Fruit fly (Drosophila melanogaster): ENCODE measurements around the gene porin.

porin gene

dm6 chr2L:10841619-10842018, 9.0 kb downstream of the porin start:
- no peak for TF ChIP-seq pan (optimal IDR thresholded peaks at IDR 0.05)
- no peak for TF ChIP-seq EcR (GFP tag; optimal IDR thresholded peaks at IDR 0.05)
- TF ChIP-seq psq (optimal IDR thresholded peaks at IDR 0.05), result no peak
- no peak for TF ChIP-seq usp (GFP tag; optimal IDR thresholded peaks at IDR 0.05)
- no peak for TF ChIP-seq Dll (optimal IDR thresholded peaks at IDR 0.05)
- no peak for TF ChIP-seq CG8478 (optimal IDR thresholded peaks at IDR 0.05)

dm6 chr2L:10837491-10837890, 13.2 kb downstream of the porin start, which contains the start of gene Nos:
Gene Nos, minus strand, starts transcription at chr2L:10837511.
- no peak for TF ChIP-seq CG8478 (optimal IDR thresholded peaks at IDR 0.05)
- no peak for TF ChIP-seq usp (GFP tag; optimal IDR thresholded peaks at IDR 0.05)
- no peak for TF ChIP-seq Dll (optimal IDR thresholded peaks at IDR 0.05)

- TF ChIP-seq pan (optimal IDR thresholded peaks at IDR 0.05) (no peak), usp (GFP tag; optimal IDR thresholded peaks at IDR 0.05) (no peak), Dll (optimal IDR thresholded peaks at IDR 0.05) (no peak), CG8478 (optimal IDR thresholded peaks at IDR 0.05) (no peak), psq (optimal IDR thresholded peaks at IDR 0.05) (no peak), EcR (GFP tag; optimal IDR thresholded peaks at IDR 0.05) (no peak)
These were observed 19.1 kb downstream of the porin start for dm6 chr2L:10831590-10831989.

- TF ChIP-seq psq (optimal IDR thresholded peaks at IDR 0.05) (no peak), EcR (GFP tag; optimal IDR thresholded peaks at IDR 0.05) (no peak), pan (optimal IDR thresholded peaks at IDR 0.05) (no peak), usp (GFP tag; optimal IDR thresholded peaks at IDR 0.05) (no peak)
These were observed 28.0 kb downstream of the porin start for dm6 chr2L:10822620-10823019.

- TF ChIP-seq pan (optimal IDR thresholded peaks at IDR 0.05) (no peak), Dll (optimal IDR thresholded peaks at IDR 0.05) (no peak), psq (optimal IDR thresholded peaks at IDR 0.05) (no peak), EcR (GFP tag; optimal IDR thresholded peaks at IDR 0.05) (no peak), CG8478 (optimal IDR thresholded peaks at IDR 0.05) (no peak), usp (GFP tag; optimal IDR thresholded peaks at IDR 0.05) (no peak)
These were observed 30.2 kb downstream of the porin start, which contains the start of gene CG17134 for dm6 chr2L:10820405-10820804. Gene CG17134, plus strand, starts transcription at chr2L:10820705.

- TF ChIP-seq Dll (optimal IDR thresholded peaks at IDR 0.05) (no peak), EcR (GFP tag; optimal IDR thresholded peaks at IDR 0.05) (no peak), psq (optimal IDR thresholded peaks at IDR 0.05) (no peak), CG8478 (optimal IDR thresholded peaks at IDR 0.05) (no peak), pan (optimal IDR thresholded peaks at IDR 0.05) (no peak), usp (GFP tag; optimal IDR thresholded peaks at IDR 0.05) (no peak)
These were observed 31.8 kb downstream of the porin start, which contains the start of gene CG6508 for dm6 chr2L:10818807-10819206. Gene CG6508, plus strand, starts transcription at chr2L:10819107.

- TF ChIP-seq CG8478 (optimal IDR thresholded peaks at IDR 0.05) (no peak), psq (optimal IDR thresholded peaks at IDR 0.05) (no peak), Dll (optimal IDR thresholded peaks at IDR 0.05) (no peak), usp (GFP tag; optimal IDR thresholded peaks at IDR 0.05) (no peak), EcR (GFP tag; optimal IDR thresholded peaks at IDR 0.05) (no peak), pan (optimal IDR thresholded peaks at IDR 0.05) (no peak)
These were observed 48.5 kb downstream of the porin start for dm6 chr2L:10801951-10802780.

- TF ChIP-seq usp (GFP tag; optimal IDR thresholded peaks at IDR 0.05), result no peak
- TF ChIP-seq Dll (optimal IDR thresholded peaks at IDR 0.05), result peak; percentile 33
These were observed 49.5 kb downstream of the porin start, which contains the start of gene CG31869 for dm6 chr2L:10800877-10801719. Gene CG31869, minus strand, starts transcription at chr2L:10801109.
